Worm (Caenorhabditis elegans): ENCODE data around the gene F54D5.23.

- no peak for TF ChIP-seq nhr-237 (tag; optimal IDR thresholded peaks at IDR 0.05)
- TF ChIP-seq snpc-4 (tag; optimal IDR thresholded peaks at IDR 0.05), result no peak
- no peak for TF ChIP-seq pha-4 (tag; optimal IDR thresholded peaks at IDR 0.05)
These were observed 30.7 kb upstream of the F54D5.23 start, which contains the start of gene npp-5 for ce11 chrII:11599751-11600150.
